Fruit fly (Drosophila melanogaster): ENCODE measurements around the gene CG43373.

- TF ChIP-seq CG33213 (GFP tag; optimal IDR thresholded peaks at IDR 0.05), result no peak
- no peak for TF ChIP-seq dysf (GFP tag; IDR thresholded peaks at IDR 0.05)
- no peak for TF ChIP-seq Oli (tag; optimal IDR thresholded peaks at IDR 0.05)
- no peak for TF ChIP-seq Opbp (GFP tag; IDR thresholded peaks at IDR 0.05; ENCODE audit: partially characterized antibody)
- TF ChIP-seq CG13424 (tag; optimal IDR thresholded peaks at IDR 0.05), result no peak
- no peak for TF ChIP-seq chm (GFP tag; IDR thresholded peaks at IDR 0.05)
These were observed 58.2 kb downstream of the CG43373 start for dm6 chr3L:16484739-16485524.
